Worm (Caenorhabditis elegans) whole organism, L3 larva: Measurements from ENCODE around the gene ins-17.
A peak's percentile ranks its signal among the peaks of the same experiment; 100 is the strongest.

Experiments
- R02D3.7 ChIP-seq: fragments of 150-350 bp; optimal IDR thresholded peaks from 2 replicates; lab custom pipeline; 2014; ENCODE audit warnings: missing biosample characterization, missing genetic modification characterization
- ZK546.5 ChIP-seq: sonication (generic microtip); optimal IDR thresholded peaks from 2 replicates; lab custom pipeline; 2017; ENCODE audit warnings: missing biosample characterization, missing genetic modification characterization
- aly-2 ChIP-seq: fragments of 150-350 bp; optimal IDR thresholded peaks from 2 replicates; lab custom pipeline; 2014; ENCODE audit warnings: missing biosample characterization, missing genetic modification characterization
- ceh-16 ChIP-seq: sonication (generic microtip); optimal IDR thresholded peaks from 2 replicates; lab custom pipeline; 2017; ENCODE audit warnings: missing biosample characterization, missing genetic modification characterization
- ceh-82 ChIP-seq: fragments of 150-350 bp; optimal IDR thresholded peaks from 2 replicates; lab custom pipeline; 2014; ENCODE audit warnings: missing biosample characterization, missing genetic modification characterization
- ceh-9 ChIP-seq: sonication (generic microtip); optimal IDR thresholded peaks from 2 replicates; lab custom pipeline; 2018; ENCODE audit warnings: missing biosample characterization, missing genetic modification characterization
- daf-12 ChIP-seq: fragments of 150-350 bp; optimal IDR thresholded peaks from 2 replicates; lab custom pipeline; 2014; ENCODE audit warnings: missing biosample characterization, missing genetic modification reagents, missing genetic modification characterization
- egl-27 ChIP-seq: sonication (generic microtip); optimal IDR thresholded peaks from 4 replicates; lab custom pipeline; 2017; ENCODE audit warnings: missing biosample characterization, missing genetic modification reagents, missing genetic modification characterization
- egl-5 ChIP-seq: fragments of 150-350 bp; optimal IDR thresholded peaks from 2 replicates; lab custom pipeline; 2017; ENCODE audit warnings: missing biosample characterization, missing genetic modification reagents, missing genetic modification characterization, inconsistent platforms
- elt-1 ChIP-seq: fragments of 150-350 bp; optimal IDR thresholded peaks from 2 replicates; lab custom pipeline; 2014; ENCODE audit warnings: missing biosample characterization, missing genetic modification characterization
- elt-2 ChIP-seq: sonication (generic microtip); optimal IDR thresholded peaks from 2 replicates; lab custom pipeline; 2016; ENCODE audit warnings: missing genetic modification reagents, mild to moderate bottlenecking, missing genetic modification characterization, missing compliant biosample characterization
- elt-3 ChIP-seq, 3 experiments: fragments of 150-350 bp in 1 of 3; sonication (generic microtip) in 2 of 3; optimal IDR thresholded peaks; 2 replicates in 2 of 3; 4 replicates in 1 of 3; lab custom pipeline; 2014 to 2017; ENCODE audit warnings: missing biosample characterization in 3 of 3, missing genetic modification characterization in 3 of 3
- fkh-10 ChIP-seq: sonication (generic microtip); optimal IDR thresholded peaks from 2 replicates; lab custom pipeline; 2017; ENCODE audit warnings: missing biosample characterization, missing genetic modification reagents, missing genetic modification characterization
- fos-1 ChIP-seq: fragments of 150-350 bp; optimal IDR thresholded peaks from 2 replicates; lab custom pipeline; 2014; ENCODE audit warnings: missing biosample characterization, missing genetic modification characterization
- hmg-11 ChIP-seq: sonication (generic microtip); optimal IDR thresholded peaks from 2 replicates; lab custom pipeline; 2016; ENCODE audit warnings: missing genetic modification characterization, missing compliant biosample characterization
- jun-1 ChIP-seq: fragments of 150-350 bp; optimal IDR thresholded peaks from 2 replicates; lab custom pipeline; 2014; ENCODE audit warnings: missing biosample characterization, missing genetic modification reagents, missing genetic modification characterization
- lin-39 ChIP-seq: fragments of 150-350 bp; optimal IDR thresholded peaks from 2 replicates; lab custom pipeline; 2018; ENCODE audit warnings: missing biosample characterization, missing genetic modification reagents, missing genetic modification characterization
- lsy-12 ChIP-seq: sonication (generic microtip); optimal IDR thresholded peaks from 2 replicates; lab custom pipeline; 2016; ENCODE audit warnings: mild to moderate bottlenecking, missing genetic modification characterization, missing compliant biosample characterization
- nfya-1 ChIP-seq: sonication (generic microtip); optimal IDR thresholded peaks from 2 replicates; lab custom pipeline; 2017; ENCODE audit warnings: missing genetic modification characterization, mild to moderate bottlenecking, missing compliant biosample characterization, antibody characterized with exemption, moderate library complexity; ENCODE audit not compliant: insufficient read depth
- nhr-11 ChIP-seq: fragments of 150-350 bp; optimal IDR thresholded peaks from 2 replicates; lab custom pipeline; 2014; ENCODE audit warnings: missing biosample characterization, missing genetic modification characterization
- nhr-23 ChIP-seq: fragments of 150-350 bp; optimal IDR thresholded peaks from 2 replicates; lab custom pipeline; 2014; ENCODE audit warnings: missing biosample characterization, missing genetic modification reagents, missing genetic modification characterization
- nhr-237 ChIP-seq: fragments of 150-350 bp; optimal IDR thresholded peaks from 2 replicates; lab custom pipeline; 2014; ENCODE audit warnings: missing biosample characterization, missing genetic modification characterization
- nhr-25 ChIP-seq: sonication (generic microtip); optimal IDR thresholded peaks from 2 replicates; lab custom pipeline; 2017; ENCODE audit warnings: missing biosample characterization, missing genetic modification characterization
- nhr-28 ChIP-seq: fragments of 150-350 bp; optimal IDR thresholded peaks from 2 replicates; lab custom pipeline; 2014; ENCODE audit warnings: missing biosample characterization, missing genetic modification characterization
- nhr-43 ChIP-seq: sonication (generic microtip); optimal IDR thresholded peaks from 2 replicates; lab custom pipeline; 2016; ENCODE audit warnings: mild to moderate bottlenecking, missing genetic modification characterization, missing compliant biosample characterization; ENCODE audit not compliant: poor library complexity, severe bottlenecking
- nhr-76 ChIP-seq: fragments of 150-350 bp; sonication (generic microtip); optimal IDR thresholded peaks from 5 replicates; lab custom pipeline; 2014; ENCODE audit warnings: missing biosample characterization, missing genetic modification characterization
- nhr-77 ChIP-seq: fragments of 150-350 bp; optimal IDR thresholded peaks from 2 replicates; lab custom pipeline; 2014; ENCODE audit warnings: missing biosample characterization, missing genetic modification characterization
- pha-4 ChIP-seq: fragments of 150-350 bp; optimal IDR thresholded peaks from 2 replicates; lab custom pipeline; 2014; ENCODE audit warnings: missing biosample characterization, missing genetic modification reagents, missing genetic modification characterization
- pqm-1 ChIP-seq: fragments of 150-350 bp; optimal IDR thresholded peaks from 2 replicates; lab custom pipeline; 2017; ENCODE audit warnings: missing biosample characterization, missing genetic modification characterization, inconsistent platforms
- sea-2 ChIP-seq: fragments of 150-350 bp; sonication (generic microtip); optimal IDR thresholded peaks from 4 replicates; lab custom pipeline; 2014; ENCODE audit warnings: missing biosample characterization, missing genetic modification reagents, missing genetic modification characterization
- skn-1 ChIP-seq: fragments of 150-350 bp; optimal IDR thresholded peaks from 2 replicates; lab custom pipeline; 2014; ENCODE audit warnings: missing biosample characterization, missing genetic modification characterization
- tbx-2 ChIP-seq: sonication (generic microtip); optimal IDR thresholded peaks from 2 replicates; lab custom pipeline; 2016; ENCODE audit warnings: mild to moderate bottlenecking, missing genetic modification characterization, missing compliant biosample characterization
- unc-39 ChIP-seq: sonication (generic microtip); optimal IDR thresholded peaks from 4 replicates; lab custom pipeline; 2017; ENCODE audit warnings: missing biosample characterization, missing genetic modification characterization
- unc-62 ChIP-seq: fragments of 150-350 bp; sonication (generic microtip); optimal IDR thresholded peaks from 4 replicates; lab custom pipeline; 2014; ENCODE audit warnings: missing biosample characterization, missing genetic modification reagents, missing genetic modification characterization
- zag-1 ChIP-seq: fragments of 150-350 bp; optimal IDR thresholded peaks from 2 replicates; lab custom pipeline; 2014; ENCODE audit warnings: missing biosample characterization, missing genetic modification characterization
- ztf-11 ChIP-seq: fragments of 150-350 bp; optimal IDR thresholded peaks from 2 replicates; lab custom pipeline; 2014; ENCODE audit warnings: missing biosample characterization, missing genetic modification characterization
- ztf-4 ChIP-seq: fragments of 150-350 bp; optimal IDR thresholded peaks from 2 replicates; lab custom pipeline; 2014; ENCODE audit warnings: missing biosample characterization, missing genetic modification characterization

The ins-17 gene

DNA sequence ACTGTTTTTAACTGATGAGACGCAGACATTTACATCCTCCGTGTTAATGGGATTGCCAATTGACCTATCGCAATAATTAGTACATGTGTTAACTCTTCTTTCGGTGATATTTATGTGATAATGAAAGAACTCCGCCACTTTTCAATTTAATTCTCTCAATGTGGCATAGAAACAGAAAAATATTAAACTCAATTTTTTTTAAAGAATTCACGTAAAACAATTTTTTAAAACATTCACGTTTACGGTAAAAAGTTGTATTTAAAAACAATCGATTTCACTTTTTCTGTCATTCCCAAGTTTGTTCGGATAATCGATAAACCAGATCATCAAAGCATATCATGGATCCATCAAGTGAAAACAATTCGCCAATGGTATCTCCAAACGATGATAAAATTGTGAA is 8.6 kb downstream of the ins-17 start, which contains the start of gene mstr-2:
Gene mstr-2 (plus strand): TSS at position 301 of the 400 bp plus-strand sequence.
- TF ChIP-seq ceh-9 (tag; lab: Kevin White, UChicago) (no peak), nhr-77 (no peak), nhr-43 (tag; lab: Kevin White, UChicago) (no peak), pqm-1 (no peak), zag-1 (tag; lab: Kevin White, UChicago) (no peak), nhr-25 (tag; lab: Kevin White, UChicago) (no peak), daf-12 (tag; lab: Kevin White, UChicago) (no peak), fos-1 (tag; lab: Kevin White, UChicago) (no peak)
- TF ChIP-seq, all 47 proteins: peak for 0

DNA sequence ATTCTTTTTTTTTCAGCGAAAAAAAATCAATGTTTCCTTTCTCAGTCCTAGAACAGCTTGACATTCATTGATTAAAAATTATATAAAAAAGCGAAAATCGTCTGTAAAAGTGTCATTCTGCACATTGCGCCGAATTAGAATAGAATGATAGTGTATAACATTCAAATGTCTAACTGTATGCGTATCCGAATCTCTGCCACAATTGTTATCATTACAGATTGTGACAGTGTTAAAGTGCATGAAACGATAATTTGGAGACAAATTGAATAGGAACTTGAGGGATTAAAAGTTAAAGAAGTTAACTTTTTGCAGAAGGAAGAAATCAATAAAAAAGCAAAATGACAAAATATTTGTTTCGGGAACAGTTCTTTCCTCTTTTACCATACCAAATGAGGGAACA is 9.0 kb downstream of the ins-17 start:
- TF ChIP-seq pqm-1: peak; percentile 6
- TF ChIP-seq nhr-237 (tag; lab: Kevin White, UChicago): no peak
- TF ChIP-seq elt-2: peak; percentile 64
- TF ChIP-seq nhr-11: no peak

ce11 chrIII:4467277-4467676 is 10.1 kb downstream of the ins-17 start, which contains the start of gene ndg-4:
Gene ndg-4, minus strand, starts transcription at chrIII:4467377.
- TF ChIP-seq ceh-82 (tag; lab: Kevin White, UChicago) (no peak), egl-27 (no peak), ceh-16 (no peak)

ce11 chrIII:4461337-4461736 is 16.0 kb downstream of the ins-17 start:
- no peak for TF ChIP-seq jun-1 (tag; lab: Kevin White, UChicago)
- TF ChIP-seq elt-1: no peak
- no peak for TF ChIP-seq egl-5
- no peak for TF ChIP-seq nhr-11
- no peak for TF ChIP-seq unc-39 (tag; lab: Kevin White, UChicago)
- no peak for TF ChIP-seq ztf-4 (tag; lab: Kevin White, UChicago)
- TF ChIP-seq ztf-11 (tag; lab: Kevin White, UChicago): no peak
- TF ChIP-seq nhr-25 (tag; lab: Kevin White, UChicago): no peak

DNA sequence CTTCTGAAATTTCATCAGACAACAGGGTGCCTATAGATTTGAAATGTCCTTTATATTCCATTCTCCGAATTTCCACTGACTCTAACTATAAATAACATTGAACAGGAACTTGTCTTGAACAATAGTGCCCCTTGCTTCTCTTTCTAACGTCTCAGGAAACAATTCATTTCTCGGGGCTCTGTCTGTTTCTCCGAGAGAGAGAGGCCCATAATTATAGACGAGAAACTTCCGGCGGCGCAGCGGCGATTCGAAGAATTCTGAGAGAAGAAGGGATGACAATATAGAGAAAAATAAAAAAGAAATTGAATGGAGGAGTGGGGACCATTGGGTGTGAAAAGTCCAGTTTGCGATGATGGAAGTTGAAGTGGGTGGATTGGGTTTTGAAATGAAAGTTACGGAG is 17.1 kb downstream of the ins-17 start:
- no peak for TF ChIP-seq elt-1
- no peak for TF ChIP-seq nfya-1
- peak; percentile 22 for TF ChIP-seq tbx-2 (tag; lab: Kevin White, UChicago)
- peak; percentile 72 for TF ChIP-seq lin-39 (tag; lab: Kevin White, UChicago)

DNA sequence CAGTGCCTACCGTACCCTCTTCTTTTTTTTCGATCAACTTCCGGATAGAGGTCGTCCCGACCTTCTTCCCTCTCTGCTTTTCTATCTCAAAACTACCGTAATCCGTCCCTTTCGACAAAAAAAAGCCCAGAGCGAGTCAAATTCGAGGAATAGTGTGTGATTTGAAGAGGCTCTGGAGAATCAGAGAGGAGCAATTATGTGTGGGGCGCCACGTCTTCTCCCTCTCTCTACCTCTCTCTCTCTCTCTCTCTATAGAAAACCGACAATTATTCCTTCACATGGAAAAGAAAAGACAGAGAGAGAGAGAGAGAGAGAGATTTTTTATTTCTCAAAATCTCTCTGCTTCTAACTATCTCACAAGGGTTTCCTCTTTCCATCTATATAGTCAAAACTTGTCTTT is 20.8 kb downstream of the ins-17 start:
- TF ChIP-seq unc-39 (tag; lab: Kevin White, UChicago) (no peak), nfya-1 (peak; percentile 63), sea-2 (GFP tag; lab: Kevin White, UChicago) (no peak), fkh-10 (GFP tag; lab: Kevin White, UChicago) (no peak), elt-2 (no peak), pha-4 (no peak), lsy-12 (tag; lab: Kevin White, UChicago) (no peak), elt-1 (no peak), tbx-2 (tag; lab: Kevin White, UChicago) (no peak), nhr-25 (tag; lab: Kevin White, UChicago) (peak; percentile 15), R02D3.7 (tag; lab: Kevin White, UChicago) (no peak), nhr-28 (tag; lab: Kevin White, UChicago) (no peak), ceh-16 (no peak), ztf-11 (tag; lab: Kevin White, UChicago) (no peak), unc-62 (GFP tag; lab: Kevin White, UChicago) (no peak), elt-3 (tag; optimal IDR thresholded peaks at IDR 0.05; lab: Kevin White, UChicago) (no peak), nhr-76 (no peak), nhr-237 (tag; lab: Kevin White, UChicago) (no peak), nhr-43 (tag; lab: Kevin White, UChicago) (no peak), fos-1 (tag; lab: Kevin White, UChicago) (no peak), skn-1 (no peak), hmg-11 (tag; lab: Kevin White, UChicago) (no peak), ZK546.5 (no peak), nhr-23 (tag; lab: Kevin White, UChicago) (peak; percentile 40), daf-12 (tag; lab: Kevin White, UChicago) (no peak), aly-2 (no peak)
